Fruit fly (Drosophila melanogaster) whole organism, prepupa: ENCODE results near the gene CG3857.
A peak's percentile ranks its signal among the peaks of the same experiment; 100 is the strongest.

Experiments
- CG11294 ChIP-seq: fragments of 200-800 bp; sonication (Bioruptor generic); IDR thresholded peaks from 2 replicates; pipeline ENCODE4 v1.3.6; 2022; ENCODE audit warnings: missing biosample characterization, missing genetic modification characterization
- CG11762 ChIP-seq: fragments of 200-800 bp; sonication (Bioruptor generic); optimal IDR thresholded peaks from 3 replicates; lab custom pipeline; 2016; ENCODE audit warnings: missing biosample characterization, missing genetic modification characterization; ENCODE audit not compliant: insufficient read depth
- CG1621 ChIP-seq: fragments of 200-800 bp; sonication (Bioruptor generic); optimal IDR thresholded peaks from 3 replicates; lab custom pipeline; 2018; ENCODE audit warnings: missing biosample characterization, mild to moderate bottlenecking, missing genetic modification characterization
- CG16779 ChIP-seq: fragments of 200-800 bp; sonication (Bioruptor generic); optimal IDR thresholded peaks from 3 replicates; lab custom pipeline; 2017; ENCODE audit warnings: missing biosample characterization, mild to moderate bottlenecking, missing genetic modification characterization
- CG31627 ChIP-seq: fragments of 200-800 bp; sonication (Bioruptor generic); optimal IDR thresholded peaks from 3 replicates; lab custom pipeline; 2016; ENCODE audit warnings: missing biosample characterization, missing genetic modification characterization
- CG6163 ChIP-seq: fragments of 200-800 bp; sonication (Bioruptor generic); IDR thresholded peaks from 3 replicates; pipeline ENCODE4 v1.3.6; 2022; ENCODE audit warnings: missing biosample characterization, missing genetic modification characterization
- CG6808 ChIP-seq: fragments of 200-800 bp; sonication (Bioruptor generic); optimal IDR thresholded peaks from 3 replicates; lab custom pipeline; 2017; ENCODE audit warnings: missing biosample characterization, missing genetic modification characterization, mild to moderate bottlenecking, moderate library complexity, missing genetic modification reagents
- CG7368 ChIP-seq: fragments of 200-800 bp; sonication (Bioruptor generic); optimal IDR thresholded peaks from 3 replicates; lab custom pipeline; 2016; ENCODE audit warnings: missing biosample characterization, missing genetic modification characterization
- Eip93F ChIP-seq: fragments of 200-800 bp; sonication (Bioruptor generic); optimal IDR thresholded peaks from 2 replicates; lab custom pipeline; 2016; ENCODE audit warnings: missing biosample characterization, mild to moderate bottlenecking, missing genetic modification characterization
- Hr39 ChIP-seq: fragments of 200-800 bp; sonication (Bioruptor generic); optimal IDR thresholded peaks from 2 replicates; lab custom pipeline; 2016; ENCODE audit warnings: missing biosample characterization, missing genetic modification characterization
- Hr4 ChIP-seq: fragments of 200-800 bp; sonication (Bioruptor generic); optimal IDR thresholded peaks from 3 replicates; lab custom pipeline; 2016; ENCODE audit warnings: missing biosample characterization, missing genetic modification characterization
- Lpt ChIP-seq: fragments of 200-800 bp; sonication (Bioruptor generic); optimal IDR thresholded peaks from 3 replicates; lab custom pipeline; 2016; ENCODE audit warnings: missing biosample characterization, missing genetic modification characterization
- OdsH ChIP-seq: fragments of 200-800 bp; sonication (Bioruptor generic); optimal IDR thresholded peaks from 3 replicates; lab custom pipeline; 2016; ENCODE audit warnings: missing biosample characterization, missing genetic modification characterization
- pdm3 ChIP-seq: fragments of 200-800 bp; sonication (Bioruptor generic); optimal IDR thresholded peaks from 3 replicates; lab custom pipeline; 2016; ENCODE audit warnings: missing biosample characterization, missing genetic modification characterization

- TF ChIP-seq Eip93F (GFP tag; lab: Kevin White, UChicago) (no peak), CG16779 (tag; lab: Kevin White, UChicago) (no peak), CG11294 (GFP tag; lab: Robert Waterston, UW) (no peak), CG11762 (GFP tag; lab: Kevin White, UChicago) (no peak), CG31627 (no peak), CG6808 (no peak), CG1621 (tag; lab: Kevin White, UChicago) (no peak), pdm3 (GFP tag; lab: Kevin White, UChicago) (no peak), OdsH (GFP tag; lab: Kevin White, UChicago) (no peak), Hr39 (GFP tag; lab: Kevin White, UChicago) (no peak), CG6163 (GFP tag; lab: Robert Waterston, UW) (no peak), Hr4 (GFP tag; lab: Kevin White, UChicago) (no peak), CG7368 (GFP tag; lab: Kevin White, UChicago) (no peak), Lpt (peak; percentile 43)
Measured at dm6 chrX:1950311-1950710, 10.5 kb upstream of the CG3857 start.
